Fruit fly (Drosophila melanogaster) whole organism, prepupa: ENCODE results near the gene CG8032.

Source experiments
- CG10669 ChIP-seq: fragments of 200-800 bp; sonication (Bioruptor generic); optimal IDR thresholded peaks from 3 replicates; lab custom pipeline; 2018; ENCODE audit warnings: missing biosample characterization, mild to moderate bottlenecking, missing genetic modification characterization, moderate library complexity
- CG15336 ChIP-seq: fragments of 200-800 bp; sonication (Bioruptor generic); IDR thresholded peaks from 2 replicates; pipeline ENCODE4 v1.3.6; 2022; ENCODE audit warnings: missing biosample characterization, missing genetic modification characterization
- CG1621 ChIP-seq: fragments of 200-800 bp; sonication (Bioruptor generic); optimal IDR thresholded peaks from 3 replicates; lab custom pipeline; 2018; ENCODE audit warnings: missing biosample characterization, mild to moderate bottlenecking, missing genetic modification characterization
- CG16779 ChIP-seq: fragments of 200-800 bp; sonication (Bioruptor generic); optimal IDR thresholded peaks from 3 replicates; lab custom pipeline; 2017; ENCODE audit warnings: missing biosample characterization, mild to moderate bottlenecking, missing genetic modification characterization
- CG3032 ChIP-seq: fragments of 200-800 bp; optimal IDR thresholded peaks from 2 replicates; lab custom pipeline; 2019; ENCODE audit warnings: missing biosample characterization, mild to moderate bottlenecking, missing genetic modification characterization, moderate library complexity
- CG31627 ChIP-seq: fragments of 200-800 bp; sonication (Bioruptor generic); optimal IDR thresholded peaks from 3 replicates; lab custom pipeline; 2016; ENCODE audit warnings: missing biosample characterization, missing genetic modification characterization
- CG32006 ChIP-seq: fragments of 200-800 bp; sonication (Bioruptor generic); optimal IDR thresholded peaks from 3 replicates; lab custom pipeline; 2017; ENCODE audit warnings: missing biosample characterization, mild to moderate bottlenecking, missing genetic modification characterization
- CG3919 ChIP-seq: fragments of 200-800 bp; sonication (Bioruptor generic); optimal IDR thresholded peaks from 3 replicates; lab custom pipeline; 2016; ENCODE audit warnings: missing biosample characterization, missing genetic modification characterization
- CG4318 ChIP-seq: fragments of 200-800 bp; sonication (Bioruptor generic); optimal IDR thresholded peaks from 3 replicates; lab custom pipeline; 2017; ENCODE audit warnings: missing biosample characterization, mild to moderate bottlenecking, missing genetic modification characterization
- CG6163 ChIP-seq: fragments of 200-800 bp; sonication (Bioruptor generic); IDR thresholded peaks from 3 replicates; pipeline ENCODE4 v1.3.6; 2022; ENCODE audit warnings: missing biosample characterization, missing genetic modification characterization
- CG6276 ChIP-seq: fragments of 200-800 bp; sonication (Bioruptor generic); optimal IDR thresholded peaks from 2 replicates; lab custom pipeline; 2017; ENCODE audit warnings: missing biosample characterization, mild to moderate bottlenecking, missing genetic modification characterization
- CG6808 ChIP-seq: fragments of 200-800 bp; sonication (Bioruptor generic); optimal IDR thresholded peaks from 3 replicates; lab custom pipeline; 2017; ENCODE audit warnings: missing biosample characterization, missing genetic modification characterization, mild to moderate bottlenecking, moderate library complexity, missing genetic modification reagents
- CG6854 ChIP-seq: fragments of 200-800 bp; sonication (Bioruptor generic); optimal IDR thresholded peaks from 2 replicates; lab custom pipeline; 2017; ENCODE audit warnings: missing biosample characterization, mild to moderate bottlenecking, missing genetic modification characterization
- CG7368 ChIP-seq: fragments of 200-800 bp; sonication (Bioruptor generic); optimal IDR thresholded peaks from 3 replicates; lab custom pipeline; 2016; ENCODE audit warnings: missing biosample characterization, missing genetic modification characterization
- CG8319 ChIP-seq: fragments of 200-800 bp; sonication (Bioruptor generic); optimal IDR thresholded peaks from 3 replicates; lab custom pipeline; 2016; ENCODE audit warnings: missing biosample characterization, missing genetic modification characterization
- CG8632 ChIP-seq: fragments of 200-800 bp; sonication (Bioruptor generic); optimal IDR thresholded peaks from 3 replicates; lab custom pipeline; 2016; ENCODE audit warnings: missing biosample characterization, missing genetic modification characterization
- Eip78C ChIP-seq: fragments of 200-800 bp; sonication (Bioruptor generic); peaks from one replicate; lab custom pipeline; 2016; ENCODE audit warnings: missing biosample characterization, missing genetic modification characterization
- Ets21C ChIP-seq: fragments of 200-800 bp; sonication (Bioruptor generic); optimal IDR thresholded peaks from 3 replicates; lab custom pipeline; 2016; ENCODE audit warnings: missing biosample characterization, missing genetic modification characterization
- Ets96B ChIP-seq: fragments of 200-800 bp; optimal IDR thresholded peaks from 2 replicates; lab custom pipeline; 2019; ENCODE audit warnings: missing biosample characterization, mild to moderate bottlenecking, missing genetic modification characterization, moderate library complexity
- Gug ChIP-seq: fragments of 200-800 bp; sonication (Bioruptor generic); IDR thresholded peaks from 2 replicates; pipeline ENCODE4 v1.3.6; 2022; ENCODE audit warnings: missing biosample characterization, missing genetic modification characterization
- Hr38 ChIP-seq: sonication (Bioruptor generic); optimal IDR thresholded peaks from 2 replicates; lab custom pipeline; 2016; ENCODE audit warnings: missing biosample characterization, missing genetic modification characterization
- Hr39 ChIP-seq: fragments of 200-800 bp; sonication (Bioruptor generic); optimal IDR thresholded peaks from 2 replicates; lab custom pipeline; 2016; ENCODE audit warnings: missing biosample characterization, missing genetic modification characterization
- Hr4 ChIP-seq: fragments of 200-800 bp; sonication (Bioruptor generic); optimal IDR thresholded peaks from 3 replicates; lab custom pipeline; 2016; ENCODE audit warnings: missing biosample characterization, missing genetic modification characterization
- Lpt ChIP-seq: fragments of 200-800 bp; sonication (Bioruptor generic); optimal IDR thresholded peaks from 3 replicates; lab custom pipeline; 2016; ENCODE audit warnings: missing biosample characterization, missing genetic modification characterization
- Met ChIP-seq: fragments of 200-800 bp; sonication (Bioruptor generic); optimal IDR thresholded peaks from 3 replicates; lab custom pipeline; 2016; ENCODE audit warnings: missing biosample characterization, missing genetic modification characterization
- OdsH ChIP-seq: fragments of 200-800 bp; sonication (Bioruptor generic); optimal IDR thresholded peaks from 3 replicates; lab custom pipeline; 2016; ENCODE audit warnings: missing biosample characterization, missing genetic modification characterization
- Smox ChIP-seq: fragments of 200-800 bp; sonication (Bioruptor generic); optimal IDR thresholded peaks from 3 replicates; lab custom pipeline; 2016; ENCODE audit warnings: missing biosample characterization, missing genetic modification characterization
- Sox102F ChIP-seq: fragments of 200-800 bp; sonication (Bioruptor generic); optimal IDR thresholded peaks from 2 replicates; lab custom pipeline; 2016; ENCODE audit warnings: missing biosample characterization, mild to moderate bottlenecking, missing genetic modification characterization
- Sox14 ChIP-seq: fragments of 200-800 bp; sonication (Bioruptor generic); optimal IDR thresholded peaks from 3 replicates; lab custom pipeline; 2016; ENCODE audit warnings: missing biosample characterization, missing genetic modification characterization
- Sox15 ChIP-seq: fragments of 200-800 bp; sonication (Bioruptor generic); optimal IDR thresholded peaks from 3 replicates; lab custom pipeline; 2016; ENCODE audit warnings: missing biosample characterization, missing genetic modification characterization
- achi ChIP-seq: fragments of 200-800 bp; sonication (Bioruptor generic); optimal IDR thresholded peaks from 3 replicates; lab custom pipeline; 2016; ENCODE audit warnings: missing biosample characterization, missing genetic modification characterization
- cyc ChIP-seq: fragments of 200-800 bp; sonication (Bioruptor generic); optimal IDR thresholded peaks from 3 replicates; lab custom pipeline; 2016; ENCODE audit warnings: missing biosample characterization, missing genetic modification characterization
- dac ChIP-seq: fragments of 200-800 bp; sonication (Bioruptor generic); optimal IDR thresholded peaks from 2 replicates; lab custom pipeline; 2017; ENCODE audit warnings: missing biosample characterization, mild to moderate bottlenecking, missing genetic modification characterization
- eg ChIP-seq: fragments of 200-800 bp; sonication (Bioruptor generic); IDR thresholded peaks from 3 replicates; pipeline ENCODE4 v1.3.6; 2022; ENCODE audit warnings: missing biosample characterization, missing genetic modification characterization
- esn ChIP-seq: fragments of 200-800 bp; sonication (Bioruptor generic); optimal IDR thresholded peaks from 2 replicates; lab custom pipeline; 2016; ENCODE audit warnings: missing biosample characterization, mild to moderate bottlenecking, missing genetic modification characterization, moderate library complexity
- fd59A ChIP-seq: fragments of 200-800 bp; sonication (Bioruptor generic); optimal IDR thresholded peaks from 2 replicates; lab custom pipeline; 2017; ENCODE audit warnings: missing biosample characterization, mild to moderate bottlenecking, missing genetic modification characterization, missing genetic modification reagents
- fd85E ChIP-seq: fragments of 200-800 bp; sonication (Bioruptor generic); optimal IDR thresholded peaks from 3 replicates; lab custom pipeline; 2016; ENCODE audit warnings: missing biosample characterization, missing genetic modification characterization
- fkh ChIP-seq: fragments of 200-800 bp; sonication (Bioruptor generic); optimal IDR thresholded peaks from 3 replicates; lab custom pipeline; 2017; ENCODE audit warnings: missing biosample characterization, mild to moderate bottlenecking, missing genetic modification characterization, moderate library complexity
- salr ChIP-seq, 2 experiments: fragments of 200-800 bp; sonication (Bioruptor generic); optimal IDR thresholded peaks; 3 replicates each; lab custom pipeline; 2016 to 2018; ENCODE audit warnings: missing biosample characterization in 2 of 2, missing genetic modification characterization in 2 of 2, mild to moderate bottlenecking in 1 of 2
- ss ChIP-seq, 2 experiments: fragments of 200-800 bp; sonication (Bioruptor generic); optimal IDR thresholded peaks; 2 replicates in 1 of 2; 3 replicates in 1 of 2; lab custom pipeline; 2017 to 2018; ENCODE audit warnings: mild to moderate bottlenecking in 2 of 2, missing biosample characterization in 2 of 2, missing genetic modification characterization in 2 of 2, moderate library complexity in 1 of 2
- svp ChIP-seq: fragments of 200-800 bp; sonication (Bioruptor generic); peaks from one replicate; lab custom pipeline; 2016; ENCODE audit warnings: missing biosample characterization, missing genetic modification characterization
- topi ChIP-seq: fragments of 200-800 bp; sonication (Bioruptor generic); optimal IDR thresholded peaks from 3 replicates; lab custom pipeline; 2016; ENCODE audit warnings: missing biosample characterization, missing genetic modification characterization
- vri ChIP-seq: fragments of 200-800 bp; sonication (Bioruptor generic); optimal IDR thresholded peaks from 3 replicates; lab custom pipeline; 2016; ENCODE audit warnings: missing biosample characterization, mild to moderate bottlenecking, missing genetic modification characterization

Gene CG8032

DNA sequence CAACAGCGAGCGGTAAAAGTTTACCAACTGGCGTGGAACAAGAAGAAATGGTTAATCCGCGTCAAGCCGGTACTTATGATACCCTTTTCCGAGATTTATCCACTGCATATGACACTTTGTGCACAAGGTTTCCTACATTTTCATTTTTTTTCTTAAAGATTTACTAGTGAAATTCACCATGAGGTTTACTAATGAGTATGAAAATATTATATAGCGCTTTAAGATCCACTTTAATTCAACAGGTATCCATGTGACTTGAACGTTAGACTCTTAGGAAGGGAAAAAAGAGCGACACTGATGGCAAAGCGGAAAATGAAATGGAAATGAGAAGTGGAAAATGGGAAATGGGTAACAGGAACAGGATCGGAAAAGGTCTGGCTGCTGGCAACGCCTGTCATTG, 25.3 kb upstream of the CG8032 start:
- TF ChIP-seq CG6854 (GFP tag; lab: Kevin White, UChicago) (no peak), svp (peak; percentile 67), Sox15 (GFP tag; lab: Kevin White, UChicago) (no peak), CG32006 (GFP tag; lab: Kevin White, UChicago) (peak; percentile 12), cyc (GFP tag; lab: Kevin White, UChicago) (no peak)

dm6 chr3R:8642376-8642966, 21.4 kb upstream of the CG8032 start:
- peak; percentile 57 for TF ChIP-seq Eip78C
- peak; percentile 14 for TF ChIP-seq CG6276 (GFP tag; lab: Kevin White, UChicago)
- TF ChIP-seq CG16779 = no peak
- peak; percentile 85 for TF ChIP-seq vri
- no peak for TF ChIP-seq CG4318 (GFP tag; lab: Kevin White, UChicago)
- peak; percentile 59 for TF ChIP-seq svp
- TF ChIP-seq CG10669 (GFP tag; lab: Kevin White, UChicago) = no peak
- no peak for TF ChIP-seq topi (GFP tag; lab: Kevin White, UChicago)
- TF ChIP-seq CG8319 (GFP tag; lab: Kevin White, UChicago) = no peak
- no peak for TF ChIP-seq Smox (GFP tag; lab: Kevin White, UChicago)
- no peak for TF ChIP-seq dac (GFP tag; lab: Kevin White, UChicago)

dm6 chr3R:8645580-8646220, 18.2 kb upstream of the CG8032 start, which contains the start of gene Cyp313b1:
TSS of gene Cyp313b1 (minus strand) at chr3R:8645650.
- TF ChIP-seq CG6808 (no peak), Gug (no peak), CG3919 (no peak), svp (peak; percentile 25), Eip78C (peak; percentile 25), vri (no peak), CG16779 (no peak), Sox14 (GFP tag; lab: Kevin White, UChicago) (no peak), eg (GFP tag; lab: Robert Waterston, UW) (peak; percentile 21; the same call in 1 of the 3 replicates), CG8319 (GFP tag; lab: Kevin White, UChicago) (no peak), Hr4 (GFP tag; lab: Kevin White, UChicago) (no peak), CG8632 (GFP tag; lab: Kevin White, UChicago) (no peak), Hr39 (GFP tag; lab: Kevin White, UChicago) (peak; percentile 14), CG4318 (GFP tag; lab: Kevin White, UChicago) (no peak), fd59A (GFP tag; lab: Kevin White, UChicago) (no peak), fd85E (GFP tag; lab: Kevin White, UChicago) (no peak), Lpt (no peak)

- TF ChIP-seq CG7368 = peak; percentile 98
- TF ChIP-seq Sox15 (GFP tag; lab: Kevin White, UChicago) = peak; percentile 99
- peak; percentile 98 for TF ChIP-seq CG4318 (GFP tag; lab: Kevin White, UChicago)
- TF ChIP-seq Eip78C = peak; percentile 100
- TF ChIP-seq CG31627 (GFP tag; lab: Kevin White, UChicago) = peak; percentile 99
- peak; percentile 97 to 98 for TF ChIP-seq salr (GFP tag; optimal IDR thresholded peaks at IDR 0.05; lab: Kevin White, UChicago)
- TF ChIP-seq CG15336 (GFP tag; lab: Robert Waterston, UW) = peak; percentile 99
- peak; percentile 90 for TF ChIP-seq Hr38 (GFP tag; lab: Kevin White, UChicago)
- peak; percentile 99 for TF ChIP-seq Ets21C
- TF ChIP-seq Hr4 (GFP tag; lab: Kevin White, UChicago) = peak; percentile 99
- TF ChIP-seq Gug = peak; percentile 99
- peak; percentile 99 for TF ChIP-seq Met (GFP tag; lab: Kevin White, UChicago)
- TF ChIP-seq esn = peak; percentile 99
- peak; percentile 99 for TF ChIP-seq fd59A (GFP tag; lab: Kevin White, UChicago)
- peak; percentile 99 for TF ChIP-seq CG3032 (tag; lab: Kevin White, UChicago)
- TF ChIP-seq ss (GFP tag; optimal IDR thresholded peaks at IDR 0.05; lab: Kevin White, UChicago) = peak; percentile 96 to 97
- TF ChIP-seq Sox102F (GFP tag; lab: Kevin White, UChicago) = peak; percentile 99
- TF ChIP-seq Ets96B (tag; lab: Kevin White, UChicago) = peak; percentile 98
- TF ChIP-seq OdsH = peak; percentile 99
- TF ChIP-seq svp = peak; percentile 100
- TF ChIP-seq cyc (GFP tag; lab: Kevin White, UChicago) = peak; percentile 99
- TF ChIP-seq Hr39 (GFP tag; lab: Kevin White, UChicago) = peak; percentile 99
- peak; percentile 98 for TF ChIP-seq CG1621 (tag; lab: Kevin White, UChicago)
- TF ChIP-seq Smox (GFP tag; lab: Kevin White, UChicago) = peak; percentile 99
- peak; percentile 93 for TF ChIP-seq fkh (GFP tag; lab: Kevin White, UChicago)
- TF ChIP-seq dac (GFP tag; lab: Kevin White, UChicago) = peak; percentile 97
- TF ChIP-seq achi (GFP tag; lab: Kevin White, UChicago) = peak; percentile 98
- peak; percentile 99 for TF ChIP-seq CG6163 (GFP tag; lab: Robert Waterston, UW)
These were observed 13.2 kb upstream of the CG8032 start, which contains the start of the genes Mkk4 and SLIRP2 for dm6 chr3R:8650741-8651140. TSS of gene Mkk4 (minus strand) at chr3R:8650796. TSS of gene SLIRP2 (plus strand) at chr3R:8651084.
